Worm (Caenorhabditis elegans) whole organism, L4 larva: ENCODE measurements around the gene sqv-6.

Source experiments
- D1046.2 ChIP-seq: fragments of 200-800 bp; sonication (Bioruptor generic); IDR thresholded peaks from 2 replicates; pipeline ENCODE4 v1.3.6; 2022; ENCODE audit warnings: missing genetic modification characterization, missing compliant biosample characterization
- F10B5.3 ChIP-seq: sonication (generic microtip); optimal IDR thresholded peaks from 2 replicates; lab custom pipeline; 2016; ENCODE audit warnings: mild to moderate bottlenecking, missing genetic modification characterization, missing compliant biosample characterization
- F26F4.8 ChIP-seq: fragments of 200-800 bp; sonication (Bioruptor generic); conservative IDR thresholded peaks from 2 replicates; pipeline ENCODE4 v1.3.6; 2022; ENCODE audit warnings: missing genetic modification characterization, missing compliant biosample characterization
- F44E2.7 ChIP-seq: fragments of 200-800 bp; sonication (Bioruptor generic); IDR thresholded peaks from 2 replicates; pipeline ENCODE4 v2.1.2; 2022; ENCODE audit warnings: missing genetic modification characterization, missing compliant biosample characterization
- T20F7.1 ChIP-seq: fragments of 200-800 bp; sonication (Bioruptor generic); optimal IDR thresholded peaks from 2 replicates; lab custom pipeline; 2018; ENCODE audit warnings: mild to moderate bottlenecking, missing genetic modification characterization, missing compliant biosample characterization
- T26A8.4 ChIP-seq: fragments of 200-800 bp; sonication (Bioruptor generic); IDR thresholded peaks from 2 replicates; pipeline ENCODE4 v1.3.6; 2022; ENCODE audit warnings: missing genetic modification characterization, missing compliant biosample characterization
- aha-1 ChIP-seq: fragments of 150-350 bp; peaks from one replicate; lab custom pipeline; 2014; ENCODE audit warnings: missing biosample characterization, missing genetic modification characterization
- aly-2 ChIP-seq: sonication (generic microtip); optimal IDR thresholded peaks from 2 replicates; lab custom pipeline; 2018; ENCODE audit warnings: missing biosample characterization, missing genetic modification characterization
- ceh-44 ChIP-seq: fragments of 200-800 bp; sonication (Bioruptor generic); IDR thresholded peaks from 2 replicates; pipeline ENCODE4 v1.3.6; 2022; ENCODE audit warnings: missing genetic modification reagents, missing genetic modification characterization, missing compliant biosample characterization
- ceh-82 ChIP-seq: sonication (generic microtip); optimal IDR thresholded peaks from 2 replicates; lab custom pipeline; 2017; ENCODE audit warnings: missing biosample characterization, missing genetic modification characterization
- cey-2 ChIP-seq: sonication (generic microtip); optimal IDR thresholded peaks from 3 replicates; lab custom pipeline; 2017; ENCODE audit warnings: missing genetic modification characterization, mild to moderate bottlenecking, missing compliant biosample characterization, antibody characterized with exemption, borderline replicate concordance; ENCODE audit not compliant: insufficient read depth
- ctbp-1 ChIP-seq: fragments of 200-800 bp; sonication (Bioruptor generic); IDR thresholded peaks from 2 replicates; pipeline ENCODE4 v1.3.6; 2022; ENCODE audit warnings: missing genetic modification reagents, missing genetic modification characterization, missing compliant biosample characterization
- daf-12 ChIP-seq: fragments of 150-350 bp; optimal IDR thresholded peaks from 2 replicates; lab custom pipeline; 2014; ENCODE audit warnings: missing biosample characterization, missing genetic modification reagents, missing genetic modification characterization
- daf-16 ChIP-seq, 3 experiments: sonication (generic microtip); optimal IDR thresholded peaks; 2 replicates each; lab custom pipeline; 2016 to 2017; ENCODE audit warnings: missing genetic modification characterization in 3 of 3, missing genetic modification reagents in 3 of 3, mild to moderate bottlenecking in 2 of 3, missing compliant biosample characterization in 2 of 3, missing biosample characterization in 1 of 3, moderate library complexity in 1 of 3
- daf-19 ChIP-seq: fragments of 200-800 bp; sonication (Bioruptor generic); conservative IDR thresholded peaks from 2 replicates; pipeline ENCODE4 v1.3.6; 2022; ENCODE audit warnings: missing genetic modification characterization, missing compliant biosample characterization
- daf-8 ChIP-seq: fragments of 200-800 bp; sonication (Bioruptor generic); IDR thresholded peaks from 2 replicates; pipeline ENCODE4 v1.3.6; 2022; ENCODE audit warnings: missing genetic modification characterization, missing compliant biosample characterization
- dmd-6 ChIP-seq: fragments of 200-800 bp; sonication (Bioruptor generic); IDR thresholded peaks from 2 replicates; pipeline ENCODE4 v1.3.6; 2022; ENCODE audit warnings: missing genetic modification reagents, missing genetic modification characterization, missing compliant biosample characterization
- dmd-9 ChIP-seq: fragments of 200-800 bp; sonication (Bioruptor generic); IDR thresholded peaks from 2 replicates; pipeline ENCODE4 v1.3.6; 2022; ENCODE audit warnings: missing genetic modification reagents, missing genetic modification characterization, missing compliant biosample characterization
- duxl-1 ChIP-seq: sonication (generic microtip); optimal IDR thresholded peaks from 2 replicates; lab custom pipeline; 2016; ENCODE audit warnings: mild to moderate bottlenecking, missing genetic modification characterization, moderate library complexity, missing compliant biosample characterization; ENCODE audit not compliant: poor library complexity
- fkh-10 ChIP-seq: fragments of 150-350 bp; optimal IDR thresholded peaks from 2 replicates; lab custom pipeline; 2014; ENCODE audit warnings: missing biosample characterization, missing genetic modification reagents, missing genetic modification characterization
- gei-8 ChIP-seq: fragments of 200-800 bp; sonication (Bioruptor generic); optimal IDR thresholded peaks from 2 replicates; lab custom pipeline; 2018; ENCODE audit warnings: mild to moderate bottlenecking, missing genetic modification characterization, missing compliant biosample characterization
- hlh-11 ChIP-seq: fragments of 200-800 bp; sonication (Bioruptor generic); optimal IDR thresholded peaks from 2 replicates; lab custom pipeline; 2018; ENCODE audit warnings: mild to moderate bottlenecking, missing genetic modification characterization, missing compliant biosample characterization
- hmg-1.1 ChIP-seq: fragments of 200-800 bp; sonication (Bioruptor generic); IDR thresholded peaks from 2 replicates; pipeline ENCODE4 v1.3.6; 2022; ENCODE audit warnings: missing genetic modification reagents, missing genetic modification characterization, missing compliant biosample characterization
- lin-13 ChIP-seq: fragments of 150-350 bp; optimal IDR thresholded peaks from 2 replicates; lab custom pipeline; 2014; ENCODE audit warnings: missing biosample characterization, missing genetic modification reagents, missing genetic modification characterization
- lin-39 ChIP-seq: fragments of 150-350 bp; optimal IDR thresholded peaks from 2 replicates; lab custom pipeline; 2014; ENCODE audit warnings: missing biosample characterization, missing genetic modification reagents, missing genetic modification characterization
- madf-5 ChIP-seq, 2 experiments: fragments of 200-800 bp; sonication (Bioruptor generic); IDR thresholded peaks; 2 replicates each; pipeline ENCODE4 v1.3.6; 2022; ENCODE audit warnings: missing compliant biosample characterization in 2 of 2, missing genetic modification characterization in 2 of 2
- mdl-1 ChIP-seq, 2 experiments: fragments of 150-350 bp in 1 of 2; sonication (generic microtip) in 1 of 2; optimal IDR thresholded peaks; 2 replicates each; lab custom pipeline; 2014 to 2017; ENCODE audit warnings: missing biosample characterization in 2 of 2, missing genetic modification characterization in 2 of 2
- mes-2 ChIP-seq: sonication (generic microtip); optimal IDR thresholded peaks from 2 replicates; lab custom pipeline; 2016; ENCODE audit warnings: missing genotype, mild to moderate bottlenecking, missing genetic modification characterization, missing compliant biosample characterization; ENCODE audit not compliant: poor library complexity, severe bottlenecking
- mxl-3 ChIP-seq: fragments of 200-800 bp; sonication (Bioruptor generic); optimal IDR thresholded peaks from 2 replicates; lab custom pipeline; 2018; ENCODE audit warnings: mild to moderate bottlenecking, missing genetic modification characterization, missing compliant biosample characterization
- nhr-28 ChIP-seq: fragments of 150-350 bp; optimal IDR thresholded peaks from 2 replicates; lab custom pipeline; 2014; ENCODE audit warnings: missing biosample characterization, missing genetic modification characterization
- nhr-42 ChIP-seq: fragments of 200-800 bp; sonication (Bioruptor generic); IDR thresholded peaks from 2 replicates; pipeline ENCODE4 v1.3.6; 2022; ENCODE audit warnings: missing genetic modification characterization, missing compliant biosample characterization
- nhr-48 ChIP-seq: sonication (generic microtip); optimal IDR thresholded peaks from 2 replicates; lab custom pipeline; 2016; ENCODE audit warnings: mild to moderate bottlenecking, missing genetic modification characterization, missing compliant biosample characterization
- nhr-6 ChIP-seq: fragments of 150-350 bp; optimal IDR thresholded peaks from 2 replicates; lab custom pipeline; 2014; ENCODE audit warnings: missing biosample characterization, missing genetic modification characterization
- nhr-77 ChIP-seq: fragments of 150-350 bp; optimal IDR thresholded peaks from 2 replicates; lab custom pipeline; 2014; ENCODE audit warnings: missing biosample characterization, missing genetic modification characterization
- pqm-1 ChIP-seq: sonication (generic microtip); optimal IDR thresholded peaks from 2 replicates; lab custom pipeline; 2017; ENCODE audit warnings: missing biosample characterization, missing genetic modification characterization
- rbr-2 ChIP-seq: sonication (generic microtip); optimal IDR thresholded peaks from 2 replicates; lab custom pipeline; 2016; ENCODE audit warnings: missing genotype, missing genetic modification characterization, missing compliant biosample characterization
- snpc-1.2 ChIP-seq: fragments of 200-800 bp; sonication (Bioruptor generic); IDR thresholded peaks from 2 replicates; pipeline ENCODE4 v1.3.6; 2022; ENCODE audit warnings: missing genetic modification reagents, missing genetic modification characterization, missing compliant biosample characterization
- spr-1 ChIP-seq: sonication (generic microtip); optimal IDR thresholded peaks from 2 replicates; lab custom pipeline; 2016; ENCODE audit warnings: mild to moderate bottlenecking, missing genetic modification characterization, missing compliant biosample characterization
- tra-1 ChIP-seq: fragments of 200-800 bp; sonication (Bioruptor generic); IDR thresholded peaks from 2 replicates; pipeline ENCODE4 v1.3.6; 2022; ENCODE audit warnings: missing genetic modification reagents, missing genetic modification characterization, missing compliant biosample characterization
- unc-130 ChIP-seq: sonication (generic microtip); optimal IDR thresholded peaks from 2 replicates; lab custom pipeline; 2016; ENCODE audit warnings: missing genetic modification reagents, missing genetic modification characterization, missing compliant biosample characterization
- zfp-2 ChIP-seq: sonication (generic microtip); optimal IDR thresholded peaks from 2 replicates; lab custom pipeline; 2016; ENCODE audit warnings: mild to moderate bottlenecking, missing genetic modification characterization, missing compliant biosample characterization
- zfp-3 ChIP-seq: fragments of 200-800 bp; sonication (Bioruptor generic); conservative IDR thresholded peaks from 2 replicates; pipeline ENCODE4 v1.3.6; 2022; ENCODE audit warnings: missing genetic modification reagents, missing genetic modification characterization, missing compliant biosample characterization
- zip-11 ChIP-seq: fragments of 200-800 bp; sonication (Bioruptor generic); IDR thresholded peaks from 2 replicates; pipeline ENCODE4 v1.3.6; 2022; ENCODE audit warnings: missing genetic modification characterization, missing compliant biosample characterization

The sqv-6 gene

DNA sequence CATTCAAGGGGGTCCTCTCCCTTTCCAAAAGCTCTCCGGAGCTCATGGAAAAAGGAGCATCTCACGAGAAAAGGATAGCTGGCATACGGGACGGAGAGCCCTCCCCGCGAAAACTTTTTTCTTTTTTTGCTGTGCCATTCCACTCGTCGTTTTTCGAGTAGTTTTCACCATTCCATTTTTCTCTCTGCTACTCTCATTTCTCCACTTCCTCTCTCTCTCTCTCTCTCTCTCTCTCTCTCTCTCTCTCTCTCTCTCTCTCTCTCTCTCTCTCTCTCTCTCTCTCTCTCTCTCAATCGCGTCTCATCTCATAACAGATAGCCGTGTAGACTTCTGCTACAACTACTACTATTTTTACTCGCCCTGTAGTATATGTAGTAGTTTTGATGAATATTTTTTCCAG lies 15.1 kb upstream of the sqv-6 start (continued):
- no peak for TF ChIP-seq nhr-42

DNA sequence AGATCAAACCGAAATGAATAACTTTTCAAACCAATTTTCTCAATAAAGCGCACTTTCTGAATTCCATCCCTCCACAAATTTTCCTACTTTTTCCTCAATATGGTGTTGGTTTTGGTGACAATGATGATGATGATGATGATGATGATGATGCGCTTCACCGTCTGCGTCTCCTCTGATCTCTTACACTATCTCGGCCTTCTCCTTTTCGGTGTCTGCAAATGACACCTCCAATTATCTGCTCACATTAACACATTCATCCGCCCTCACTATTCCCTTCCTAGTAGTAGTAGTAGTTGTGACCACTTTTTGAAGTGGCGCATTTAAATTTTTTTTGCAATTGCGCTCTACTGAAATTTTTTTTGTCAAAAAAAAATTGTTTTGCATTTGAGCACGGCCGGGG lies 14.0 kb upstream of the sqv-6 start:
- no peak for TF ChIP-seq nhr-28 (tag; lab: Kevin White, UChicago)
- peak; percentile 89 for TF ChIP-seq aha-1 (tag; lab: Kevin White, UChicago)
- TF ChIP-seq T20F7.1 (GFP tag; lab: Kevin White, UChicago) = no peak
- TF ChIP-seq cey-2 (tag; lab: Kevin White, UChicago) = no peak
- TF ChIP-seq ceh-82 (tag; lab: Kevin White, UChicago) = no peak
- TF ChIP-seq T26A8.4 (GFP tag; lab: Robert Waterston, UW) = no peak
- no peak for TF ChIP-seq daf-8 (GFP tag; lab: Robert Waterston, UW)
- TF ChIP-seq zip-11 = no peak
- TF ChIP-seq dmd-9 (GFP tag; lab: Robert Waterston, UW) = no peak

DNA sequence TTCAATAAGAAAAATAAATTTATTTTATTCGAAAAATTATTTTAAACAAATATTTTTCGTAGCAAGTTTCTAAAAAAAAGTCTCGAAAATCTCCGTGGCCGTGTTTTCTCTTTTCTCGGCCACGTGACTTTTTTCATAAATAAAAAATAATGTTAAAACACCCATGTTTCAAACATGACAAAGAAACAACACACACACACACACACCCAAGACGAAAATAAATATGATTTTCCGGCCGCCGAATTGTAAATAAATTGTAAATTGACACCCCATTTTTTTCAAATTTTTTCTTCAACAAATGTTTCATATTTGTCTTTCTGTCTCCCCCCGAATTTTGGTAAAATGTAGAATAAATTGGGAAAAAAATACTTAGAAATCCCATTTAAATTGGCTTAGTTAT lies 13.3 kb upstream of the sqv-6 start:
- TF ChIP-seq mxl-3 (GFP tag; lab: Kevin White, UChicago) = no peak

DNA sequence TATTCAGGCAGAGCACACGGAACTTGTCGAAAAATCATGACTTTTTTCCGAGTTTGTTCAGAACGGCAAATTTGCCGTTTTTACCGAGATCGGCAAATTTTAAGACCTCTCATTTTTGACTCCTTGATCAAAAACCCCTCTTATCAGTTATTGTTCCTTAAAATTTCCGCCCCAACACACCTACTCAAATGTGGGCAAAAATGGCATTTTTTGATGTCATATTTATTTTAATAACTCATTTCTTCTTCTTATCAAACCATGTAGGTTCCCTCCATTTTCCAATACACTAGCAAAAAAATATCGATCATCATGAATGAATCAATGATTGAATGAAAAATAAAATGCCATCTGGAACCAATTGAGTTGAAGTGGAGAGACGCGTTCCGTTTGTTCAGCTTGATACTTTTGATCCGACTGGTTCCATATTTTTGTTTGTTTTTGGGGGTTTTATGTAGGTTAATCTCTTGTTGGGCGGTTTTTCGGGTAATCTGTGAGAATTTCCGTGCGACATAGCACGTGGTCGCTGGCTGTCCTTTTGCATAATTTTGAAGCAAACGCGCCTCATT lies 12.0 kb upstream of the sqv-6 start:
- TF ChIP-seq aha-1 (tag; lab: Kevin White, UChicago) (peak; percentile 74), pqm-1 (tag; lab: Kevin White, UChicago) (peak; percentile 65), daf-16 (GFP tag; optimal IDR thresholded peaks at IDR 0.05; lab: Kevin White, UChicago) (no peak), daf-16 (tag; optimal IDR thresholded peaks at IDR 0.05; lab: Kevin White, UChicago) (peak; percentile 10), nhr-28 (tag; lab: Kevin White, UChicago) (peak; percentile 58), daf-19 (no peak), nhr-48 (tag; lab: Kevin White, UChicago) (no peak)

ce11 chrV:975184-975583 lies 10.6 kb upstream of the sqv-6 start:
- TF ChIP-seq daf-12 = no peak
- no peak for TF ChIP-seq fkh-10 (GFP tag; lab: Kevin White, UChicago)
- peak; percentile 47 for TF ChIP-seq rbr-2 (tag; lab: Kevin White, UChicago)
- TF ChIP-seq lin-39 (tag; lab: Kevin White, UChicago) = no peak
- TF ChIP-seq dmd-6 = no peak
- TF ChIP-seq lin-13 = no peak
- no peak for TF ChIP-seq duxl-1 (tag; lab: Kevin White, UChicago)
- peak; percentile 9 for TF ChIP-seq mes-2
- TF ChIP-seq madf-5 (GFP tag; IDR thresholded peaks at IDR 0.05; lab: Robert Waterston, UW) = no peak
- peak; percentile 75 for TF ChIP-seq hlh-11 (tag; lab: Kevin White, UChicago)
- no peak for TF ChIP-seq aly-2 (tag; lab: Kevin White, UChicago)
- no peak for TF ChIP-seq daf-8 (GFP tag; lab: Robert Waterston, UW)
- no peak for TF ChIP-seq ceh-44
- no peak for TF ChIP-seq D1046.2 (GFP tag; lab: Robert Waterston, UW)
- peak; percentile 1 for TF ChIP-seq spr-1 (tag; lab: Kevin White, UChicago)
- no peak for TF ChIP-seq snpc-1.2 (GFP tag; lab: Robert Waterston, UW)
- no peak for TF ChIP-seq gei-8 (GFP tag; lab: Kevin White, UChicago)
- TF ChIP-seq nhr-6 (tag; lab: Kevin White, UChicago) = no peak
- peak; percentile 71 for TF ChIP-seq hmg-1.1 (GFP tag; lab: Robert Waterston, UW)
- no peak for TF ChIP-seq F26F4.8 (GFP tag; lab: Robert Waterston, UW)
- no peak for TF ChIP-seq nhr-48 (tag; lab: Kevin White, UChicago)
- peak in 1 of 2 experiments; percentile 55 for TF ChIP-seq mdl-1 (tag; optimal IDR thresholded peaks at IDR 0.05; lab: Kevin White, UChicago)
- no peak for TF ChIP-seq F10B5.3 (tag; lab: Kevin White, UChicago)
- TF ChIP-seq nhr-77 = no peak
- TF ChIP-seq zfp-3 = no peak
- TF ChIP-seq unc-130 (GFP tag; lab: Kevin White, UChicago) = no peak
- peak; percentile 30 for TF ChIP-seq nhr-28 (tag; lab: Kevin White, UChicago)
- TF ChIP-seq tra-1 = no peak
- TF ChIP-seq F44E2.7 (GFP tag; lab: Robert Waterston, UW) = no peak
- TF ChIP-seq ctbp-1 (GFP tag; lab: Robert Waterston, UW) = 0 out of 2 replicates have a peak, but pooled peaks have one; percentile 35
- no peak for TF ChIP-seq zfp-2 (tag; lab: Kevin White, UChicago)
